Fruit fly (Drosophila melanogaster): ENCODE results near the gene Gr22d.

- no peak for TF ChIP-seq EcR (GFP tag; optimal IDR thresholded peaks at IDR 0.05)
- TF ChIP-seq usp (GFP tag; optimal IDR thresholded peaks at IDR 0.05): no peak
These were observed 33.1 kb upstream of the Gr22d start, which contains the start of gene CG31933 for dm6 chr2L:1823231-1823630.

Data from whole organism.